Worm (Caenorhabditis elegans) whole organism, L1 larva: ENCODE measurements around the gene W06H8.6.

Experiments
- C16A3.4 ChIP-seq: fragments of 150-350 bp; optimal IDR thresholded peaks from 2 replicates; lab custom pipeline; 2014; ENCODE audit warnings: missing biosample characterization, missing genetic modification characterization
- C34B4.2 ChIP-seq: sonication (generic microtip); optimal IDR thresholded peaks from 2 replicates; lab custom pipeline; 2017; ENCODE audit warnings: mild to moderate bottlenecking, missing genetic modification characterization, missing compliant biosample characterization
- aha-1 ChIP-seq: fragments of 150-350 bp; optimal IDR thresholded peaks from 2 replicates; lab custom pipeline; 2014; ENCODE audit warnings: missing biosample characterization, missing genetic modification characterization
- aly-2 ChIP-seq: fragments of 150-350 bp; optimal IDR thresholded peaks from 2 replicates; lab custom pipeline; 2014; ENCODE audit warnings: missing biosample characterization, missing genetic modification characterization
- ama-1 ChIP-seq: fragments of 150-350 bp; optimal IDR thresholded peaks from 2 replicates; lab custom pipeline; 2014
- blmp-1 ChIP-seq: fragments of 150-350 bp; optimal IDR thresholded peaks from 2 replicates; lab custom pipeline; 2014; ENCODE audit warnings: missing biosample characterization, missing genetic modification characterization
- ceh-63 ChIP-seq: fragments of 200-800 bp; sonication (Bioruptor generic); optimal IDR thresholded peaks from 2 replicates; lab custom pipeline; 2018; ENCODE audit warnings: mild to moderate bottlenecking, missing genetic modification characterization, missing compliant biosample characterization
- ceh-8 ChIP-seq: fragments of 200-800 bp; sonication (Bioruptor generic); optimal IDR thresholded peaks from 2 replicates; lab custom pipeline; 2018; ENCODE audit warnings: mild to moderate bottlenecking, missing genetic modification characterization, moderate library complexity, missing compliant biosample characterization
- ceh-82 ChIP-seq, 3 experiments: fragments of 150-350 bp in 1 of 3; sonication (generic microtip) in 2 of 3; optimal IDR thresholded peaks; 2 replicates each; lab custom pipeline; 2014 to 2017; ENCODE audit warnings: missing biosample characterization in 3 of 3, missing genetic modification characterization in 3 of 3
- ceh-90 ChIP-seq: sonication (generic microtip); optimal IDR thresholded peaks from 2 replicates; lab custom pipeline; 2016; ENCODE audit warnings: missing genetic modification characterization, missing compliant biosample characterization
- ces-1 ChIP-seq: fragments of 150-350 bp; optimal IDR thresholded peaks from 2 replicates; lab custom pipeline; 2014; ENCODE audit warnings: missing biosample characterization, missing genetic modification reagents, missing genetic modification characterization
- dsc-1 ChIP-seq: sonication (generic microtip); optimal IDR thresholded peaks from 2 replicates; lab custom pipeline; 2016; ENCODE audit warnings: mild to moderate bottlenecking, missing genetic modification characterization, missing compliant biosample characterization
- egl-13 ChIP-seq: sonication (generic microtip); optimal IDR thresholded peaks from 2 replicates; lab custom pipeline; 2016; ENCODE audit warnings: missing genotype, missing genetic modification reagents, missing genetic modification characterization, missing compliant biosample characterization
- egl-27 ChIP-seq, 2 experiments: fragments of 150-350 bp in 1 of 2; sonication (generic microtip); optimal IDR thresholded peaks; 3 replicates each; lab custom pipeline; 2017 to 2018; ENCODE audit warnings: missing biosample characterization in 2 of 2, missing genetic modification characterization in 2 of 2, missing genetic modification reagents in 2 of 2
- elt-3 ChIP-seq, 6 experiments: fragments of 150-350 bp in 1 of 6; sonication (generic microtip); optimal IDR thresholded peaks; 2 replicates each; lab custom pipeline; 2017 to 2018; ENCODE audit warnings: missing biosample characterization in 6 of 6, missing genetic modification characterization in 6 of 6, inconsistent platforms in 1 of 6
- fkh-10 ChIP-seq: sonication (generic microtip); optimal IDR thresholded peaks from 2 replicates; lab custom pipeline; 2017; ENCODE audit warnings: missing biosample characterization, missing genetic modification reagents, missing genetic modification characterization
- fkh-4 ChIP-seq: sonication (generic microtip); optimal IDR thresholded peaks from 2 replicates; lab custom pipeline; 2016; ENCODE audit warnings: missing compliant biosample characterization, missing genetic modification characterization, borderline replicate concordance
- fkh-8 ChIP-seq: sonication (generic microtip); optimal IDR thresholded peaks from 2 replicates; lab custom pipeline; 2016; ENCODE audit warnings: mild to moderate bottlenecking, missing genetic modification characterization, missing compliant biosample characterization
- grh-1 ChIP-seq: fragments of 200-800 bp; sonication (Bioruptor generic); IDR thresholded peaks from 2 replicates; pipeline ENCODE4 v1.3.6; 2022; ENCODE audit warnings: missing genetic modification reagents, missing genetic modification characterization, missing compliant biosample characterization
- irx-1 ChIP-seq: sonication (generic microtip); optimal IDR thresholded peaks from 2 replicates; lab custom pipeline; 2016; ENCODE audit warnings: missing genetic modification characterization, missing compliant biosample characterization
- isw-1 ChIP-seq: fragments of 200-800 bp; sonication (Bioruptor generic); IDR thresholded peaks from 2 replicates; pipeline ENCODE4 v1.3.6; 2022; ENCODE audit warnings: missing genetic modification characterization, missing compliant biosample characterization
- lin-13 ChIP-seq: fragments of 150-350 bp; optimal IDR thresholded peaks from 2 replicates; lab custom pipeline; 2014; ENCODE audit warnings: missing biosample characterization, missing genetic modification reagents, missing genetic modification characterization
- lin-14 ChIP-seq: fragments of 200-800 bp; sonication (Bioruptor generic); optimal IDR thresholded peaks from 2 replicates; lab custom pipeline; 2018; ENCODE audit warnings: mild to moderate bottlenecking, missing genetic modification characterization, moderate library complexity, missing compliant biosample characterization
- lin-15B ChIP-seq: fragments of 150-350 bp; sonication (generic microtip); optimal IDR thresholded peaks from 3 replicates; lab custom pipeline; 2014; ENCODE audit warnings: missing biosample characterization, missing genetic modification characterization
- lin-35 ChIP-seq, 2 experiments: fragments of 150-350 bp; optimal IDR thresholded peaks; 2 replicates each; lab custom pipeline; 2014; ENCODE audit warnings: missing biosample characterization in 2 of 2, missing genetic modification characterization in 2 of 2, missing genetic modification reagents in 2 of 2
- lin-39 ChIP-seq: fragments of 150-350 bp; optimal IDR thresholded peaks from 2 replicates; lab custom pipeline; 2014; ENCODE audit warnings: missing biosample characterization, missing genetic modification reagents, missing genetic modification characterization
- lir-3 ChIP-seq: sonication (generic microtip); optimal IDR thresholded peaks from 2 replicates; lab custom pipeline; 2016; ENCODE audit warnings: mild to moderate bottlenecking, missing genetic modification characterization, moderate library complexity, missing compliant biosample characterization; ENCODE audit not compliant: poor library complexity
- lsy-2 ChIP-seq, 2 experiments: fragments of 150-350 bp; optimal IDR thresholded peaks; 2 replicates each; lab custom pipeline; 2014; ENCODE audit warnings: missing biosample characterization in 2 of 2, missing genetic modification characterization in 2 of 2
- mab-9 ChIP-seq: fragments of 200-800 bp; sonication (Bioruptor generic); IDR thresholded peaks from 2 replicates; pipeline ENCODE4 v1.3.6; 2022; ENCODE audit warnings: missing genetic modification reagents, missing genetic modification characterization, missing compliant biosample characterization
- mdl-1 ChIP-seq, 2 experiments: fragments of 150-350 bp; optimal IDR thresholded peaks; 2 replicates each; lab custom pipeline; 2014 to 2017; ENCODE audit warnings: missing biosample characterization in 2 of 2, missing genetic modification characterization in 2 of 2, inconsistent platforms in 1 of 2
- nhr-11 ChIP-seq: fragments of 150-350 bp; optimal IDR thresholded peaks from 2 replicates; lab custom pipeline; 2014; ENCODE audit warnings: missing biosample characterization, missing genetic modification characterization
- nhr-19 ChIP-seq: fragments of 200-800 bp; sonication (Bioruptor generic); conservative IDR thresholded peaks from 2 replicates; pipeline ENCODE4 v1.3.6; 2022; ENCODE audit warnings: missing genetic modification characterization, missing compliant biosample characterization
- nhr-20 ChIP-seq: sonication (generic microtip); optimal IDR thresholded peaks from 2 replicates; lab custom pipeline; 2016; ENCODE audit warnings: mild to moderate bottlenecking, missing genetic modification characterization, missing compliant biosample characterization
- nhr-237 ChIP-seq: fragments of 150-350 bp; optimal IDR thresholded peaks from 2 replicates; lab custom pipeline; 2014; ENCODE audit warnings: missing biosample characterization, missing genetic modification characterization
- nhr-28 ChIP-seq: fragments of 150-350 bp; optimal IDR thresholded peaks from 2 replicates; lab custom pipeline; 2014; ENCODE audit warnings: missing biosample characterization, missing genetic modification characterization
- nhr-47 ChIP-seq: sonication (generic microtip); optimal IDR thresholded peaks from 2 replicates; lab custom pipeline; 2016; ENCODE audit warnings: mild to moderate bottlenecking, missing genetic modification characterization, moderate library complexity, missing compliant biosample characterization
- nhr-71 ChIP-seq: sonication (generic microtip); optimal IDR thresholded peaks from 2 replicates; lab custom pipeline; 2016; ENCODE audit warnings: mild to moderate bottlenecking, missing genetic modification characterization, moderate library complexity, missing compliant biosample characterization
- nhr-76 ChIP-seq: sonication (generic microtip); optimal IDR thresholded peaks from 2 replicates; lab custom pipeline; 2017; ENCODE audit warnings: missing biosample characterization, missing genetic modification characterization
- nhr-77 ChIP-seq: fragments of 150-350 bp; optimal IDR thresholded peaks from 2 replicates; lab custom pipeline; 2014; ENCODE audit warnings: missing biosample characterization, missing genetic modification characterization
- nhr-84 ChIP-seq: sonication (generic microtip); optimal IDR thresholded peaks from 2 replicates; lab custom pipeline; 2017; ENCODE audit warnings: missing biosample characterization, missing genetic modification characterization
- nhr-85 ChIP-seq: sonication (generic microtip); peaks from one replicate; lab custom pipeline; 2016; ENCODE audit warnings: missing genetic modification characterization, inconsistent platforms, missing compliant biosample characterization
- pag-3 ChIP-seq: sonication (generic microtip); optimal IDR thresholded peaks from 2 replicates; lab custom pipeline; 2017; ENCODE audit warnings: missing genetic modification characterization, mild to moderate bottlenecking, missing compliant biosample characterization, antibody characterized with exemption, borderline replicate concordance; ENCODE audit not compliant: insufficient read depth
- skn-1 ChIP-seq: fragments of 150-350 bp; optimal IDR thresholded peaks from 2 replicates; lab custom pipeline; 2014; ENCODE audit warnings: missing biosample characterization, missing genetic modification characterization
- snu-23 ChIP-seq: sonication (generic microtip); optimal IDR thresholded peaks from 2 replicates; lab custom pipeline; 2016; ENCODE audit warnings: missing genetic modification characterization, missing compliant biosample characterization
- sox-4 ChIP-seq: sonication (generic microtip); optimal IDR thresholded peaks from 2 replicates; lab custom pipeline; 2016; ENCODE audit warnings: missing genetic modification characterization, missing compliant biosample characterization
- sup-37 ChIP-seq: fragments of 200-800 bp; sonication (Bioruptor generic); optimal IDR thresholded peaks from 2 replicates; lab custom pipeline; 2018; ENCODE audit warnings: mild to moderate bottlenecking, missing genetic modification characterization, missing compliant biosample characterization
- tbx-2 ChIP-seq: sonication (generic microtip); optimal IDR thresholded peaks from 2 replicates; lab custom pipeline; 2016; ENCODE audit warnings: missing genetic modification characterization, missing compliant biosample characterization
- unc-130 ChIP-seq: fragments of 150-350 bp; optimal IDR thresholded peaks from 2 replicates; lab custom pipeline; 2017; ENCODE audit warnings: missing biosample characterization, missing genetic modification characterization, inconsistent platforms
- unc-86 ChIP-seq: sonication (generic microtip); optimal IDR thresholded peaks from 2 replicates; lab custom pipeline; 2016; ENCODE audit warnings: missing genetic modification characterization, missing compliant biosample characterization
- vab-15 ChIP-seq: sonication (generic microtip); optimal IDR thresholded peaks from 2 replicates; lab custom pipeline; 2017; ENCODE audit warnings: missing genotype, mild to moderate bottlenecking, missing genetic modification characterization, missing compliant biosample characterization
- xbp-1 ChIP-seq: sonication (generic microtip); optimal IDR thresholded peaks from 2 replicates; lab custom pipeline; 2016; ENCODE audit warnings: missing genetic modification characterization, missing compliant biosample characterization
- ztf-11 ChIP-seq, 2 experiments: sonication (generic microtip); optimal IDR thresholded peaks; 2 replicates each; lab custom pipeline; 2016 to 2017; ENCODE audit warnings: missing genetic modification characterization in 2 of 2, missing biosample characterization in 1 of 2, missing compliant biosample characterization in 1 of 2

Gene W06H8.6

ce11 chrV:6239855-6240254 lies 13.0 kb upstream of the W06H8.6 start (continued):
- TF ChIP-seq sox-4 (tag; lab: Kevin White, UChicago): no peak

ce11 chrV:6238347-6238746 lies 11.5 kb upstream of the W06H8.6 start:
- TF ChIP-seq fkh-4 (tag; lab: Kevin White, UChicago) (no peak), tbx-2 (peak; percentile 56), vab-15 (tag; lab: Kevin White, UChicago) (no peak), ceh-8 (GFP tag; lab: Kevin White, UChicago) (no peak), nhr-11 (tag; lab: Kevin White, UChicago) (no peak), sup-37 (GFP tag; lab: Kevin White, UChicago) (no peak), dsc-1 (no peak), nhr-84 (no peak), ceh-90 (tag; lab: Kevin White, UChicago) (no peak), mdl-1 (tag; optimal IDR thresholded peaks at IDR 0.05; lab: Kevin White, UChicago) (peak in 1 of 2 experiments; percentile 30), lin-35 (GFP tag; optimal IDR thresholded peaks at IDR 0.05; lab: Kevin White, UChicago) (peak in 1 of 2 experiments; percentile 20), nhr-77 (tag; lab: Kevin White, UChicago) (no peak), nhr-19 (GFP tag; lab: Robert Waterston, UW) (peak; percentile 16; the same call in 1 of the 2 replicates), nhr-76 (no peak), C34B4.2 (no peak), nhr-71 (tag; lab: Kevin White, UChicago) (peak; percentile 53), aha-1 (tag; lab: Kevin White, UChicago) (no peak), blmp-1 (tag; lab: Kevin White, UChicago) (peak; percentile 70), grh-1 (GFP tag; lab: Robert Waterston, UW) (0 out of 2 replicates have a peak, but pooled peaks have one; percentile 23), aly-2 (tag; lab: Kevin White, UChicago) (no peak), unc-130 (tag; lab: Kevin White, UChicago) (no peak), irx-1 (tag; lab: Kevin White, UChicago) (no peak), snu-23 (GFP tag; lab: Kevin White, UChicago) (peak; percentile 35), isw-1 (GFP tag; lab: Robert Waterston, UW) (no peak), xbp-1 (tag; lab: Kevin White, UChicago) (no peak), ztf-11 (tag; optimal IDR thresholded peaks at IDR 0.05; lab: Kevin White, UChicago) (no peak), lir-3 (tag; lab: Kevin White, UChicago) (no peak), ces-1 (GFP tag; lab: Kevin White, UChicago) (no peak), lin-14 (GFP tag; lab: Kevin White, UChicago) (peak; percentile 57), fkh-10 (no peak), fkh-8 (no peak), pag-3 (tag; lab: Kevin White, UChicago) (no peak), lin-13 (no peak), ceh-63 (no peak), nhr-85 (tag; lab: Kevin White, UChicago) (peak; percentile 91), C16A3.4 (peak; percentile 11), nhr-237 (no peak), nhr-47 (peak; percentile 3), ceh-82 (tag; optimal IDR thresholded peaks at IDR 0.05; lab: Kevin White, UChicago) (no peak), nhr-20 (tag; lab: Kevin White, UChicago) (peak; percentile 73), egl-13 (no peak), skn-1 (no peak), elt-3 (tag; optimal IDR thresholded peaks at IDR 0.05; lab: Kevin White, UChicago) (peak in 4 of 6 experiments; percentile 40 to 79 (median 62)), lin-39 (tag; lab: Kevin White, UChicago) (no peak), lin-15B (tag; lab: Kevin White, UChicago) (no peak), nhr-28 (no peak), ama-1 (lab: Kevin White, UChicago) (no peak), lsy-2 (tag; optimal IDR thresholded peaks at IDR 0.05; lab: Kevin White, UChicago) (peak in 1 of 2 experiments; percentile 7), mab-9 (no peak), egl-27 (tag; optimal IDR thresholded peaks at IDR 0.05; lab: Kevin White, UChicago) (no peak), unc-86 (tag; lab: Kevin White, UChicago) (no peak)
